Fruit fly (Drosophila melanogaster) whole organism, embryonic: ENCODE measurements around the gene CG15153.

Experiments
- C15 ChIP-seq: fragments of 200-800 bp; sonication (Bioruptor generic); IDR thresholded peaks from 3 replicates; pipeline ENCODE4 v1.3.6; 2022; ENCODE audit warnings: missing biosample characterization, missing genetic modification characterization
- CG10209 ChIP-seq: fragments of 200-800 bp; sonication (Bioruptor generic); optimal IDR thresholded peaks from 3 replicates; lab custom pipeline; 2017; ENCODE audit warnings: missing biosample characterization, mild to moderate bottlenecking, missing genetic modification characterization, missing genetic modification reagents
- CG10366 ChIP-seq: fragments of 200-800 bp; sonication (Bioruptor generic); IDR thresholded peaks from 2 replicates; pipeline ENCODE4 v1.3.6; 2022; ENCODE audit warnings: missing biosample characterization, missing genetic modification characterization
- CG10959 ChIP-seq: fragments of 200-800 bp; sonication (Bioruptor generic); IDR thresholded peaks from 2 replicates; pipeline ENCODE4 v1.3.6; 2022; ENCODE audit warnings: missing biosample characterization, missing genetic modification characterization
- CG12219 ChIP-seq: fragments of 200-800 bp; sonication (Bioruptor generic); optimal IDR thresholded peaks from 3 replicates; lab custom pipeline; 2018; ENCODE audit warnings: missing biosample characterization, mild to moderate bottlenecking, missing genetic modification characterization
- CG13775 ChIP-seq: fragments of 200-800 bp; sonication (Bioruptor generic); optimal IDR thresholded peaks from 3 replicates; lab custom pipeline; 2017; ENCODE audit warnings: missing biosample characterization, mild to moderate bottlenecking, missing genetic modification characterization
- CG14050 ChIP-seq: fragments of 200-800 bp; sonication (Bioruptor generic); IDR thresholded peaks from 3 replicates; pipeline ENCODE4 v1.3.6; 2022; ENCODE audit warnings: missing biosample characterization, missing genetic modification characterization
- CG14441 ChIP-seq: fragments of 200-800 bp; sonication (Bioruptor generic); IDR thresholded peaks from 2 replicates; pipeline ENCODE4 v1.3.6; 2022; ENCODE audit warnings: missing biosample characterization, missing genetic modification characterization
- CG14860 ChIP-seq: fragments of 200-800 bp; sonication (Bioruptor generic); IDR thresholded peaks from 3 replicates; pipeline ENCODE4 v1.3.6; 2022; ENCODE audit warnings: missing biosample characterization, missing genetic modification characterization; ENCODE audit not compliant: partially characterized antibody
- CG15073 ChIP-seq: fragments of 200-800 bp; sonication (Bioruptor generic); optimal IDR thresholded peaks from 2 replicates; lab custom pipeline; 2016; ENCODE audit warnings: missing biosample characterization, missing genetic modification characterization
- CG1603 ChIP-seq: fragments of 200-800 bp; sonication (Bioruptor generic); optimal IDR thresholded peaks from 2 replicates; lab custom pipeline; 2019; ENCODE audit warnings: missing biosample characterization, mild to moderate bottlenecking, missing genetic modification characterization, moderate library complexity
- CG17359 ChIP-seq: fragments of 200-800 bp; sonication (Bioruptor generic); optimal IDR thresholded peaks from 3 replicates; lab custom pipeline; 2018; ENCODE audit warnings: missing biosample characterization, mild to moderate bottlenecking, missing genetic modification characterization, moderate library complexity
- CG17912 ChIP-seq: fragments of 200-800 bp; sonication (Bioruptor generic); optimal IDR thresholded peaks from 2 replicates; lab custom pipeline; 2018; ENCODE audit warnings: missing biosample characterization, mild to moderate bottlenecking, missing genetic modification characterization
- CG18011 ChIP-seq: fragments of 200-800 bp; sonication (Bioruptor generic); optimal IDR thresholded peaks from 2 replicates; lab custom pipeline; 2017; ENCODE audit warnings: missing biosample characterization, missing genetic modification characterization, mild to moderate bottlenecking, moderate library complexity, missing genotype
- CG18599 ChIP-seq: fragments of 200-800 bp; sonication (Bioruptor generic); optimal IDR thresholded peaks from 3 replicates; lab custom pipeline; 2017; ENCODE audit warnings: missing biosample characterization, missing genetic modification characterization, mild to moderate bottlenecking, moderate library complexity, missing genetic modification reagents
- CG30020 ChIP-seq: fragments of 200-800 bp; optimal IDR thresholded peaks from 2 replicates; lab custom pipeline; 2019; ENCODE audit warnings: missing biosample characterization, mild to moderate bottlenecking, missing genetic modification characterization, moderate library complexity
- CG31365 ChIP-seq: fragments of 200-800 bp; sonication (Bioruptor generic); optimal IDR thresholded peaks from 2 replicates; lab custom pipeline; 2018; ENCODE audit warnings: missing biosample characterization, mild to moderate bottlenecking, missing genetic modification characterization
- CG31388 ChIP-seq: fragments of 200-800 bp; sonication (Bioruptor generic); optimal IDR thresholded peaks from 2 replicates; lab custom pipeline; 2016; ENCODE audit warnings: missing biosample characterization, missing genetic modification characterization
- CG33557 ChIP-seq: fragments of 200-800 bp; sonication (Bioruptor generic); optimal IDR thresholded peaks from 2 replicates; lab custom pipeline; 2019; ENCODE audit warnings: missing biosample characterization, mild to moderate bottlenecking, missing genetic modification characterization, moderate library complexity
- CG3407 ChIP-seq: fragments of 200-800 bp; sonication (Bioruptor generic); optimal IDR thresholded peaks from 2 replicates; lab custom pipeline; 2018; ENCODE audit warnings: missing biosample characterization, mild to moderate bottlenecking, missing genetic modification characterization
- CG42726 ChIP-seq: fragments of 200-800 bp; sonication (Bioruptor generic); IDR thresholded peaks from 2 replicates; pipeline ENCODE4 v1.3.6; 2022; ENCODE audit warnings: missing biosample characterization, missing genetic modification characterization; ENCODE audit not compliant: partially characterized antibody
- CG4707 ChIP-seq: fragments of 200-800 bp; sonication (Bioruptor generic); optimal IDR thresholded peaks from 2 replicates; lab custom pipeline; 2018; ENCODE audit warnings: missing biosample characterization, mild to moderate bottlenecking, missing genetic modification characterization, moderate library complexity
- CG5245 ChIP-seq: fragments of 200-800 bp; sonication (Bioruptor generic); optimal IDR thresholded peaks from 3 replicates; lab custom pipeline; 2016; ENCODE audit warnings: missing biosample characterization, missing genetic modification characterization
- CG6272 ChIP-seq: fragments of 200-800 bp; sonication (Bioruptor generic); IDR thresholded peaks from 2 replicates; pipeline ENCODE4 v1.3.6; 2022; ENCODE audit warnings: missing biosample characterization, missing genetic modification characterization
- D19B ChIP-seq: fragments of 200-800 bp; sonication (Bioruptor generic); optimal IDR thresholded peaks from 2 replicates; lab custom pipeline; 2017; ENCODE audit warnings: missing biosample characterization, mild to moderate bottlenecking, missing genetic modification characterization
- Fer2 ChIP-seq: fragments of 200-800 bp; sonication (Bioruptor generic); optimal IDR thresholded peaks from 2 replicates; lab custom pipeline; 2018; ENCODE audit warnings: missing biosample characterization, mild to moderate bottlenecking, missing genetic modification characterization, moderate library complexity
- Hr3 ChIP-seq: fragments of 200-800 bp; sonication (Bioruptor generic); optimal IDR thresholded peaks from 3 replicates; lab custom pipeline; 2016; ENCODE audit warnings: missing biosample characterization, missing genetic modification characterization
- Hsf ChIP-seq: fragments of 200-800 bp; sonication (Bioruptor generic); optimal IDR thresholded peaks from 3 replicates; lab custom pipeline; 2016; ENCODE audit warnings: missing biosample characterization, missing genetic modification characterization
- Jarid2 ChIP-seq: fragments of 200-800 bp; sonication (Bioruptor generic); optimal IDR thresholded peaks from 3 replicates; lab custom pipeline; 2017; ENCODE audit warnings: mild to moderate bottlenecking, missing biosample characterization, missing genetic modification reagents, missing genetic modification characterization
- Lpt ChIP-seq: fragments of >200 bp; optimal IDR thresholded peaks from 2 replicates; lab custom pipeline; 2018; ENCODE audit warnings: missing biosample characterization, missing genetic modification characterization
- Med ChIP-seq: fragments of 200-800 bp; sonication (Bioruptor generic); peaks from one replicate; lab custom pipeline; 2016; ENCODE audit warnings: missing biosample characterization, missing genetic modification characterization, mild to moderate bottlenecking, inconsistent platforms, moderate library complexity
- NC2α ChIP-seq: fragments of 200-800 bp; sonication (Bioruptor generic); optimal IDR thresholded peaks from 2 replicates; lab custom pipeline; 2016; ENCODE audit warnings: missing biosample characterization, missing genetic modification characterization
- Pdp1 ChIP-seq, 2 experiments: fragments of 200-800 bp; sonication (Bioruptor generic); optimal IDR thresholded peaks; 3 replicates each; lab custom pipeline; 2016; ENCODE audit warnings: missing biosample characterization in 2 of 2, missing genetic modification characterization in 2 of 2, mild to moderate bottlenecking in 1 of 2, moderate library complexity in 1 of 2
- TFAM ChIP-seq: fragments of 200-800 bp; sonication (Bioruptor generic); optimal IDR thresholded peaks from 2 replicates; lab custom pipeline; 2017; ENCODE audit warnings: missing biosample characterization, missing genetic modification characterization, inconsistent platforms
- bbx ChIP-seq: fragments of 200-800 bp; sonication (Bioruptor generic); IDR thresholded peaks from 2 replicates; pipeline ENCODE4 v1.3.6; 2022; ENCODE audit warnings: missing biosample characterization, missing genetic modification characterization; ENCODE audit not compliant: partially characterized antibody
- btn ChIP-seq: fragments of 200-800 bp; sonication (Bioruptor generic); optimal IDR thresholded peaks from 2 replicates; lab custom pipeline; 2016; ENCODE audit warnings: missing biosample characterization, missing genetic modification characterization
- danr ChIP-seq: fragments of 200-800 bp; sonication (Bioruptor generic); IDR thresholded peaks from 2 replicates; pipeline ENCODE4 v1.3.6; 2022; ENCODE audit warnings: missing biosample characterization, missing genetic modification characterization
- ewg ChIP-seq: fragments of 200-800 bp; sonication (Bioruptor generic); optimal IDR thresholded peaks from 3 replicates; lab custom pipeline; 2017; ENCODE audit warnings: mild to moderate bottlenecking, missing biosample characterization, missing genetic modification reagents, missing genetic modification characterization
- h ChIP-seq: fragments of >200 bp; optimal IDR thresholded peaks from 2 replicates; lab custom pipeline; 2017
- hbn ChIP-seq: fragments of 200-800 bp; sonication (Bioruptor generic); IDR thresholded peaks from 2 replicates; pipeline ENCODE4 v1.3.6; 2022; ENCODE audit warnings: missing biosample characterization, missing genetic modification characterization; ENCODE audit not compliant: partially characterized antibody
- mirr ChIP-seq: fragments of 200-800 bp; sonication (Bioruptor generic); optimal IDR thresholded peaks from 3 replicates; lab custom pipeline; 2018; ENCODE audit warnings: missing biosample characterization, mild to moderate bottlenecking, missing genetic modification characterization
- nom ChIP-seq: fragments of 200-800 bp; sonication (Bioruptor generic); optimal IDR thresholded peaks from 2 replicates; lab custom pipeline; 2017; ENCODE audit warnings: missing biosample characterization, missing genetic modification characterization, mild to moderate bottlenecking, moderate library complexity, missing genetic modification reagents
- pzg ChIP-seq: fragments of 200-800 bp; sonication (Bioruptor generic); optimal IDR thresholded peaks from 3 replicates; lab custom pipeline; 2018; ENCODE audit warnings: missing biosample characterization, mild to moderate bottlenecking, missing genetic modification characterization, moderate library complexity
- sens ChIP-seq: fragments of 200-800 bp; sonication (Bioruptor generic); peaks from one replicate; lab custom pipeline; 2016; ENCODE audit warnings: missing biosample characterization, missing genetic modification characterization
- sug ChIP-seq: fragments of 200-800 bp; optimal IDR thresholded peaks from 2 replicates; lab custom pipeline; 2019; ENCODE audit warnings: missing biosample characterization, mild to moderate bottlenecking, missing genetic modification characterization, moderate library complexity
- ttk ChIP-seq: fragments of 200-800 bp; sonication (Bioruptor generic); IDR thresholded peaks from 2 replicates; pipeline ENCODE4 v2.1.2; 2022; ENCODE audit warnings: missing biosample characterization, missing genetic modification characterization
- wor ChIP-seq: fragments of 200-800 bp; sonication (Bioruptor generic); IDR thresholded peaks from 2 replicates; pipeline ENCODE4 v1.3.6; 2022; ENCODE audit warnings: missing biosample characterization, missing genetic modification characterization
- zfh2 ChIP-seq: fragments of 200-800 bp; sonication (Bioruptor generic); optimal IDR thresholded peaks from 2 replicates; lab custom pipeline; 2016; ENCODE audit warnings: missing biosample characterization, missing genetic modification characterization

CG15153 gene

dm6 chr2L:18121367-18122230, 29.5 kb upstream of the CG15153 start (continued):
- 0 out of 2 replicates have a peak, but pooled peaks have one; percentile 18 for TF ChIP-seq danr (GFP tag; lab: Robert Waterston, UW)
- peak; percentile 72 for TF ChIP-seq CG18599 (GFP tag; lab: Kevin White, UChicago)
- peak; percentile 5 for TF ChIP-seq CG3407 (GFP tag; lab: Kevin White, UChicago)
- TF ChIP-seq CG14860 = no peak

dm6 chr2L:18119643-18120042, 27.6 kb upstream of the CG15153 start, which contains the start of gene CG5758:
CG5758 (plus strand) TSS chr2L:18119995.
- TF ChIP-seq danr (GFP tag; lab: Robert Waterston, UW) (no peak), sug (tag; lab: Kevin White, UChicago) (peak; percentile 39), CG30020 (tag; lab: Kevin White, UChicago) (no peak), sens (GFP tag; lab: Kevin White, UChicago) (no peak), ewg (no peak), CG17912 (GFP tag; lab: Kevin White, UChicago) (no peak), nom (GFP tag; lab: Kevin White, UChicago) (no peak), CG31388 (GFP tag; lab: Kevin White, UChicago) (no peak), CG12219 (no peak), CG10366 (no peak), TFAM (GFP tag; lab: Kevin White, UChicago) (no peak), CG10959 (GFP tag; lab: Robert Waterston, UW) (no peak), Med (GFP tag; lab: Kevin White, UChicago) (peak; percentile 91), Lpt (GFP tag; lab: Kevin White, UChicago) (no peak), Hsf (GFP tag; lab: Kevin White, UChicago) (peak; percentile 32), Fer2 (tag; lab: Kevin White, UChicago) (no peak), Jarid2 (no peak), CG13775 (GFP tag; lab: Kevin White, UChicago) (no peak), NC2α (no peak), CG18011 (GFP tag; lab: Kevin White, UChicago) (no peak), zfh2 (GFP tag; lab: Kevin White, UChicago) (no peak), CG4707 (no peak), CG6272 (no peak), CG14441 (GFP tag; lab: Robert Waterston, UW) (no peak), CG10209 (GFP tag; lab: Kevin White, UChicago) (no peak), ttk (no peak), CG14050 (GFP tag; lab: Robert Waterston, UW) (no peak), hbn (no peak), Pdp1 (GFP tag; optimal IDR thresholded peaks at IDR 0.05; lab: Kevin White, UChicago) (peak in 1 of 2 experiments; percentile 64), CG15073 (no peak), btn (no peak), pzg (GFP tag; lab: Kevin White, UChicago) (peak; percentile 8), CG33557 (GFP tag; lab: Kevin White, UChicago) (no peak), D19B (no peak), CG42726 (no peak), wor (GFP tag; lab: Robert Waterston, UW) (no peak), h (lab: Kevin White, UChicago) (no peak), CG17359 (tag; lab: Kevin White, UChicago) (no peak), Hr3 (GFP tag; lab: Kevin White, UChicago) (no peak), mirr (GFP tag; lab: Kevin White, UChicago) (no peak), C15 (GFP tag; lab: Robert Waterston, UW) (no peak), CG31365 (tag; lab: Kevin White, UChicago) (no peak), CG5245 (GFP tag; lab: Kevin White, UChicago) (no peak), bbx (no peak), CG1603 (tag; lab: Kevin White, UChicago) (no peak)
